Fruit fly (Drosophila melanogaster): ENCODE results near the gene Gr63a.

DNA sequence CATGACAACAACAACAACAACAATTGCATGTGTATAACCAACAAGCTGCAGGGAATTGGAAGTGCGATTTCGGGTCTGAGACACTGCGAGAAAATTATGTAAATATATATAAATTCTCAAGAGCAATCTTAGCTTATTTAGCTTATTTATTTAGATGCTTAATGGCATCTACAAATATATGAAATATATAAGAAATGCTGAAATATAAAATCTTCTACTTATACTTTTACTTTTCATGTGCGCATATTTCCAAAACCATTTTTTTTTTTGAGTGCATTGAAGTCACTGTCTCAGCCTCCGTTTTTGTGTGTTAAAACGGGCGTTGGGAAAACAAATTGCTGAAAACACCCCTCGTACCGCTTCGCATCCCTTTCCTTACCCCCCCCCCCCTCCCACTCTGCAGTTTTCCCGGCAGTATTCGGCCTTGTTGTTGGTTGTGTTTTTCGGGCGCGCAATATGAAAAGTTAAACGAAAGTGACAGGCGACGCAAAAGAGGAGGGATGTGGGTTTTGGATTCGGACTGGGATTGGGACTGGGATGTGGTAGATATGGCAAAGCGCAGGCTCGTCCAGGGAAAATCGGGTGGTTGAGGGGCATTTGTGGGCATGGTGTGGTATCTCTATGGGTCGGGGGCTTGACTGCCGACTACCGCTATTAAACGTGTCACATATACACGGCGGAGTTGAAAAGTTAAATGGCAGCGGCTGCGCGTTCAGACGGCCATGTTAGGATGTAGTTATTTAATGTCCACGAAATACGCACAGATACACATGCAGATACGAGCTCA, 41.0 kb downstream of the Gr63a start:
- TF ChIP-seq EcR (GFP tag; optimal IDR thresholded peaks at IDR 0.05) (no peak), CG8159 (tag; optimal IDR thresholded peaks at IDR 0.05) (no peak)

Data from whole organism, pupa.